Worm (Caenorhabditis elegans) whole organism, young adult: ENCODE measurements around the gene ubc-20.
"Not testable (repeated sequence)": the region's sequence is repeated elsewhere in the genome, so short reads cannot be mapped to it uniquely, and the experiment has no call there.

ENCODE experiments used
- C17E4.6 ChIP-seq: fragments of 200-800 bp; sonication (Bioruptor generic); IDR thresholded peaks from 2 replicates; pipeline ENCODE4 v1.3.6; 2022; ENCODE audit warnings: missing genetic modification reagents, missing genetic modification characterization, missing compliant biosample characterization
- F39B2.1 ChIP-seq: fragments of 200-800 bp; sonication (Bioruptor generic); IDR thresholded peaks from 2 replicates; pipeline ENCODE4 v1.3.6; 2022; ENCODE audit warnings: missing genetic modification reagents, missing genetic modification characterization, missing compliant biosample characterization

- TF ChIP-seq C17E4.6, F39B2.1 (GFP tag; lab: Robert Waterston, UW): not testable (repeated sequence)
Measured at ce11 chrIII:160736-161400, 27.8 kb upstream of the ubc-20 start.
